Worm (Caenorhabditis elegans) whole organism, L3 larva: ENCODE measurements around the gene ZK354.3.
A peak's percentile ranks its signal among the peaks of the same experiment; 100 is the strongest.

ENCODE experiments used
- R02D3.7 ChIP-seq: fragments of 150-350 bp; optimal IDR thresholded peaks from 2 replicates; lab custom pipeline; 2014; ENCODE audit warnings: missing biosample characterization, missing genetic modification characterization
- aly-2 ChIP-seq: fragments of 150-350 bp; optimal IDR thresholded peaks from 2 replicates; lab custom pipeline; 2014; ENCODE audit warnings: missing biosample characterization, missing genetic modification characterization
- ceh-16 ChIP-seq: sonication (generic microtip); optimal IDR thresholded peaks from 2 replicates; lab custom pipeline; 2017; ENCODE audit warnings: missing biosample characterization, missing genetic modification characterization
- ceh-28 ChIP-seq: fragments of 150-350 bp; optimal IDR thresholded peaks from 2 replicates; lab custom pipeline; 2014; ENCODE audit warnings: missing biosample characterization, missing genetic modification reagents, missing genetic modification characterization
- ceh-82 ChIP-seq: fragments of 150-350 bp; optimal IDR thresholded peaks from 2 replicates; lab custom pipeline; 2014; ENCODE audit warnings: missing biosample characterization, missing genetic modification characterization
- ceh-9 ChIP-seq: sonication (generic microtip); optimal IDR thresholded peaks from 2 replicates; lab custom pipeline; 2018; ENCODE audit warnings: missing biosample characterization, missing genetic modification characterization
- daf-12 ChIP-seq: fragments of 150-350 bp; optimal IDR thresholded peaks from 2 replicates; lab custom pipeline; 2014; ENCODE audit warnings: missing biosample characterization, missing genetic modification reagents, missing genetic modification characterization
- egl-27 ChIP-seq: sonication (generic microtip); optimal IDR thresholded peaks from 4 replicates; lab custom pipeline; 2017; ENCODE audit warnings: missing biosample characterization, missing genetic modification reagents, missing genetic modification characterization
- egl-5 ChIP-seq: fragments of 150-350 bp; optimal IDR thresholded peaks from 2 replicates; lab custom pipeline; 2017; ENCODE audit warnings: missing biosample characterization, missing genetic modification reagents, missing genetic modification characterization, inconsistent platforms
- elt-2 ChIP-seq: sonication (generic microtip); optimal IDR thresholded peaks from 2 replicates; lab custom pipeline; 2016; ENCODE audit warnings: missing genetic modification reagents, mild to moderate bottlenecking, missing genetic modification characterization, missing compliant biosample characterization
- elt-3 ChIP-seq, 3 experiments: fragments of 150-350 bp in 1 of 3; sonication (generic microtip) in 2 of 3; optimal IDR thresholded peaks; 2 replicates in 2 of 3; 4 replicates in 1 of 3; lab custom pipeline; 2014 to 2017; ENCODE audit warnings: missing biosample characterization in 3 of 3, missing genetic modification characterization in 3 of 3
- fos-1 ChIP-seq: fragments of 150-350 bp; optimal IDR thresholded peaks from 2 replicates; lab custom pipeline; 2014; ENCODE audit warnings: missing biosample characterization, missing genetic modification characterization
- hmg-11 ChIP-seq: sonication (generic microtip); optimal IDR thresholded peaks from 2 replicates; lab custom pipeline; 2016; ENCODE audit warnings: missing genetic modification characterization, missing compliant biosample characterization
- lin-39 ChIP-seq: fragments of 150-350 bp; optimal IDR thresholded peaks from 2 replicates; lab custom pipeline; 2018; ENCODE audit warnings: missing biosample characterization, missing genetic modification reagents, missing genetic modification characterization
- lsy-12 ChIP-seq: sonication (generic microtip); optimal IDR thresholded peaks from 2 replicates; lab custom pipeline; 2016; ENCODE audit warnings: mild to moderate bottlenecking, missing genetic modification characterization, missing compliant biosample characterization
- mdl-1 ChIP-seq: fragments of 150-350 bp; optimal IDR thresholded peaks from 2 replicates; lab custom pipeline; 2014; ENCODE audit warnings: missing biosample characterization, missing genetic modification characterization
- nfya-1 ChIP-seq: sonication (generic microtip); optimal IDR thresholded peaks from 2 replicates; lab custom pipeline; 2017; ENCODE audit warnings: missing genetic modification characterization, mild to moderate bottlenecking, missing compliant biosample characterization, antibody characterized with exemption, moderate library complexity; ENCODE audit not compliant: insufficient read depth
- nhr-12 ChIP-seq: fragments of 150-350 bp; optimal IDR thresholded peaks from 2 replicates; lab custom pipeline; 2014; ENCODE audit warnings: missing biosample characterization, missing genetic modification characterization
- nhr-23 ChIP-seq: fragments of 150-350 bp; optimal IDR thresholded peaks from 2 replicates; lab custom pipeline; 2014; ENCODE audit warnings: missing biosample characterization, missing genetic modification reagents, missing genetic modification characterization
- nhr-237 ChIP-seq: fragments of 150-350 bp; optimal IDR thresholded peaks from 2 replicates; lab custom pipeline; 2014; ENCODE audit warnings: missing biosample characterization, missing genetic modification characterization
- nhr-25 ChIP-seq: sonication (generic microtip); optimal IDR thresholded peaks from 2 replicates; lab custom pipeline; 2017; ENCODE audit warnings: missing biosample characterization, missing genetic modification characterization
- nhr-28 ChIP-seq: fragments of 150-350 bp; optimal IDR thresholded peaks from 2 replicates; lab custom pipeline; 2014; ENCODE audit warnings: missing biosample characterization, missing genetic modification characterization
- nhr-43 ChIP-seq: sonication (generic microtip); optimal IDR thresholded peaks from 2 replicates; lab custom pipeline; 2016; ENCODE audit warnings: mild to moderate bottlenecking, missing genetic modification characterization, missing compliant biosample characterization; ENCODE audit not compliant: poor library complexity, severe bottlenecking
- nhr-67 ChIP-seq: fragments of 150-350 bp; optimal IDR thresholded peaks from 2 replicates; lab custom pipeline; 2014; ENCODE audit warnings: missing biosample characterization, missing genetic modification characterization
- nhr-76 ChIP-seq: fragments of 150-350 bp; sonication (generic microtip); optimal IDR thresholded peaks from 5 replicates; lab custom pipeline; 2014; ENCODE audit warnings: missing biosample characterization, missing genetic modification characterization
- pha-4 ChIP-seq: fragments of 150-350 bp; optimal IDR thresholded peaks from 2 replicates; lab custom pipeline; 2014; ENCODE audit warnings: missing biosample characterization, missing genetic modification reagents, missing genetic modification characterization
- pqm-1 ChIP-seq: fragments of 150-350 bp; optimal IDR thresholded peaks from 2 replicates; lab custom pipeline; 2017; ENCODE audit warnings: missing biosample characterization, missing genetic modification characterization, inconsistent platforms
- sea-2 ChIP-seq: fragments of 150-350 bp; sonication (generic microtip); optimal IDR thresholded peaks from 4 replicates; lab custom pipeline; 2014; ENCODE audit warnings: missing biosample characterization, missing genetic modification reagents, missing genetic modification characterization
- skn-1 ChIP-seq: fragments of 150-350 bp; optimal IDR thresholded peaks from 2 replicates; lab custom pipeline; 2014; ENCODE audit warnings: missing biosample characterization, missing genetic modification characterization
- snpc-4 ChIP-seq: fragments of 150-350 bp; optimal IDR thresholded peaks from 2 replicates; lab custom pipeline; 2014; ENCODE audit warnings: missing biosample characterization, missing genetic modification characterization
- tbx-2 ChIP-seq: sonication (generic microtip); optimal IDR thresholded peaks from 2 replicates; lab custom pipeline; 2016; ENCODE audit warnings: mild to moderate bottlenecking, missing genetic modification characterization, missing compliant biosample characterization
- unc-62 ChIP-seq: fragments of 150-350 bp; sonication (generic microtip); optimal IDR thresholded peaks from 4 replicates; lab custom pipeline; 2014; ENCODE audit warnings: missing biosample characterization, missing genetic modification reagents, missing genetic modification characterization
- zag-1 ChIP-seq: fragments of 150-350 bp; optimal IDR thresholded peaks from 2 replicates; lab custom pipeline; 2014; ENCODE audit warnings: missing biosample characterization, missing genetic modification characterization
- ztf-11 ChIP-seq: fragments of 150-350 bp; optimal IDR thresholded peaks from 2 replicates; lab custom pipeline; 2014; ENCODE audit warnings: missing biosample characterization, missing genetic modification characterization

ZK354.3 gene

ce11 chrIV:5334518-5334917 lies 24.7 kb downstream of the ZK354.3 start (continued):
- TF ChIP-seq zag-1 (tag; lab: Kevin White, UChicago), result no peak
- peak; percentile 63 for TF ChIP-seq pha-4 (tag; lab: Kevin White, UChicago)
- TF ChIP-seq ceh-16, result no peak
- no peak for TF ChIP-seq nhr-28
- TF ChIP-seq lin-39, result no peak
- no peak for TF ChIP-seq mdl-1 (tag; lab: Kevin White, UChicago)
- TF ChIP-seq daf-12 (tag; lab: Kevin White, UChicago), result no peak
- no peak for TF ChIP-seq ztf-11 (tag; lab: Kevin White, UChicago)
- no peak for TF ChIP-seq ceh-28 (tag; lab: Kevin White, UChicago)

ce11 chrIV:5337649-5338048 lies 27.8 kb downstream of the ZK354.3 start:
- no peak for TF ChIP-seq skn-1
- no peak for TF ChIP-seq nhr-76
- no peak for TF ChIP-seq fos-1
- TF ChIP-seq sea-2 (GFP tag; lab: Kevin White, UChicago), result no peak
- TF ChIP-seq snpc-4, result no peak
- TF ChIP-seq egl-27, result no peak
- TF ChIP-seq nhr-12 (tag; lab: Kevin White, UChicago), result no peak
- TF ChIP-seq nhr-43 (tag; lab: Kevin White, UChicago), result no peak
- TF ChIP-seq nhr-23 (tag; lab: Kevin White, UChicago), result no peak
- TF ChIP-seq R02D3.7, result no peak
- TF ChIP-seq zag-1 (tag; lab: Kevin White, UChicago), result no peak
- no peak for TF ChIP-seq egl-5 (tag; lab: Kevin White, UChicago)
- TF ChIP-seq hmg-11 (tag; lab: Kevin White, UChicago), result no peak
- no peak for TF ChIP-seq nhr-25 (tag; lab: Kevin White, UChicago)
- TF ChIP-seq ceh-9 (tag; lab: Kevin White, UChicago), result no peak
- TF ChIP-seq unc-62 (GFP tag; lab: Kevin White, UChicago), result no peak
- TF ChIP-seq nhr-28, result no peak
- no peak for TF ChIP-seq tbx-2 (tag; lab: Kevin White, UChicago)

- TF ChIP-seq elt-3 (tag; optimal IDR thresholded peaks at IDR 0.05; lab: Kevin White, UChicago) (peak in 1 of 3 experiments; percentile 24), lsy-12 (tag; lab: Kevin White, UChicago) (no peak)
These were observed 29.4 kb downstream of the ZK354.3 start, which contains the start of gene Y4C6B.2 for ce11 chrIV:5339255-5339654. Gene Y4C6B.2 (plus strand): TSS chrIV:5339574.

ce11 chrIV:5344168-5344567 lies 34.3 kb downstream of the ZK354.3 start:
- TF ChIP-seq elt-2, result peak; percentile 30
- no peak for TF ChIP-seq ztf-11 (tag; lab: Kevin White, UChicago)
- TF ChIP-seq nhr-43 (tag; lab: Kevin White, UChicago), result peak; percentile 17
- no peak for TF ChIP-seq aly-2 (tag; lab: Kevin White, UChicago)
- no peak for TF ChIP-seq nhr-67 (tag; lab: Kevin White, UChicago)
- no peak for TF ChIP-seq nhr-12 (tag; lab: Kevin White, UChicago)
- peak; percentile 22 for TF ChIP-seq pqm-1 (tag; lab: Kevin White, UChicago)
- TF ChIP-seq ceh-82 (tag; lab: Kevin White, UChicago), result no peak
- TF ChIP-seq nfya-1 (tag; lab: Kevin White, UChicago), result peak; percentile 13
- TF ChIP-seq sea-2 (GFP tag; lab: Kevin White, UChicago), result no peak
- TF ChIP-seq nhr-25 (tag; lab: Kevin White, UChicago), result no peak
- no peak for TF ChIP-seq nhr-237 (tag; lab: Kevin White, UChicago)

- TF ChIP-seq pqm-1 (tag; lab: Kevin White, UChicago) (peak; percentile 42), elt-2 (peak; percentile 81)
These were observed 40.8 kb downstream of the ZK354.3 start, which contains the start of gene gba-4 for ce11 chrIV:5350480-5351193. Gene gba-4 (minus strand): TSS chrIV:5350897.
